Fruit fly (Drosophila melanogaster) whole organism, pupa: ENCODE measurements around the gene Tao.

ENCODE experiments used
- CG10348 ChIP-seq: fragments of 200-800 bp; sonication (Bioruptor generic); IDR thresholded peaks from 2 replicates; pipeline ENCODE4 v1.3.6; 2022; ENCODE audit warnings: missing biosample characterization, missing genetic modification characterization
- CG12605 ChIP-seq: fragments of 200-800 bp; sonication (Bioruptor generic); IDR thresholded peaks from 2 replicates; pipeline ENCODE4 v1.3.6; 2022; ENCODE audit warnings: missing biosample characterization, missing genetic modification characterization
- CG13204 ChIP-seq: fragments of 200-800 bp; sonication (Bioruptor generic); optimal IDR thresholded peaks from 2 replicates; lab custom pipeline; 2018; ENCODE audit warnings: missing biosample characterization, mild to moderate bottlenecking, missing genetic modification characterization, moderate library complexity
- CG14655 ChIP-seq: fragments of 200-800 bp; sonication (Bioruptor generic); optimal IDR thresholded peaks from 3 replicates; lab custom pipeline; 2017; ENCODE audit warnings: mild to moderate bottlenecking, missing biosample characterization, missing genetic modification reagents, missing genetic modification characterization
- CG15710 ChIP-seq: fragments of 200-800 bp; sonication (Bioruptor generic); optimal IDR thresholded peaks from 2 replicates; lab custom pipeline; 2018; ENCODE audit warnings: missing biosample characterization, mild to moderate bottlenecking, missing genetic modification characterization, moderate library complexity
- CG17806 ChIP-seq: fragments of 200-800 bp; sonication (Bioruptor generic); optimal IDR thresholded peaks from 2 replicates; lab custom pipeline; 2018; ENCODE audit warnings: missing biosample characterization, mild to moderate bottlenecking, missing genetic modification characterization, moderate library complexity
- CG32121 ChIP-seq: fragments of 200-800 bp; sonication (Bioruptor generic); IDR thresholded peaks from 2 replicates; pipeline ENCODE4 v1.3.6; 2022; ENCODE audit warnings: missing biosample characterization, missing genetic modification characterization
- CG34367 ChIP-seq: fragments of 200-800 bp; sonication (Bioruptor generic); optimal IDR thresholded peaks from 2 replicates; lab custom pipeline; 2018; ENCODE audit warnings: missing biosample characterization, mild to moderate bottlenecking, missing genetic modification characterization
- CG4496 ChIP-seq: fragments of 200-800 bp; sonication (Bioruptor generic); IDR thresholded peaks from 3 replicates; pipeline ENCODE4 v1.3.6; 2022; ENCODE audit warnings: missing biosample characterization, missing genetic modification characterization
- CG8159 ChIP-seq: fragments of 200-800 bp; sonication (Bioruptor generic); optimal IDR thresholded peaks from 3 replicates; lab custom pipeline; 2018; ENCODE audit warnings: missing biosample characterization, mild to moderate bottlenecking, missing genetic modification characterization, moderate library complexity
- CG8301 ChIP-seq: fragments of 200-800 bp; sonication (Bioruptor generic); optimal IDR thresholded peaks from 2 replicates; lab custom pipeline; 2018; ENCODE audit warnings: missing biosample characterization, mild to moderate bottlenecking, missing genetic modification characterization
- CG9948 ChIP-seq: fragments of 200-800 bp; sonication (Bioruptor generic); optimal IDR thresholded peaks from 2 replicates; lab custom pipeline; 2018; ENCODE audit warnings: missing biosample characterization, mild to moderate bottlenecking, missing genetic modification characterization, moderate library complexity
- D1 ChIP-seq: fragments of 200-800 bp; sonication (Bioruptor generic); optimal IDR thresholded peaks from 2 replicates; lab custom pipeline; 2018; ENCODE audit warnings: missing biosample characterization, mild to moderate bottlenecking, missing genetic modification characterization, moderate library complexity
- EcR ChIP-seq: fragments of 200-800 bp; sonication (Bioruptor generic); optimal IDR thresholded peaks from 3 replicates; lab custom pipeline; 2019; ENCODE audit warnings: missing biosample characterization, missing genetic modification characterization, mild to moderate bottlenecking, moderate library complexity, missing genetic modification reagents
- Ets98B ChIP-seq: fragments of 200-800 bp; sonication (Bioruptor generic); IDR thresholded peaks from 2 replicates; pipeline ENCODE4 v1.3.6; 2022; ENCODE audit warnings: missing biosample characterization, missing genetic modification characterization
- Pif1A ChIP-seq: fragments of 200-800 bp; sonication (Bioruptor generic); optimal IDR thresholded peaks from 3 replicates; lab custom pipeline; 2016; ENCODE audit warnings: missing biosample characterization, missing genetic modification characterization
- Pif1B ChIP-seq: fragments of 200-800 bp; sonication (Bioruptor generic); optimal IDR thresholded peaks from 3 replicates; lab custom pipeline; 2016; ENCODE audit warnings: missing biosample characterization, missing genetic modification characterization
- Snoo ChIP-seq: fragments of 200-800 bp; sonication (Bioruptor generic); optimal IDR thresholded peaks from 3 replicates; lab custom pipeline; 2017; ENCODE audit warnings: missing biosample characterization, mild to moderate bottlenecking, missing genetic modification characterization, inconsistent platforms
- fd96Ca ChIP-seq: fragments of 200-800 bp; sonication (Bioruptor generic); IDR thresholded peaks from 3 replicates; pipeline ENCODE4 v1.3.6; 2022; ENCODE audit warnings: missing biosample characterization, missing genetic modification characterization
- gl ChIP-seq: fragments of 200-800 bp; sonication (Bioruptor generic); optimal IDR thresholded peaks from 2 replicates; lab custom pipeline; 2018; ENCODE audit warnings: missing biosample characterization, mild to moderate bottlenecking, missing genetic modification characterization
- rn ChIP-seq: fragments of 200-800 bp; sonication (Bioruptor generic); IDR thresholded peaks from 2 replicates; pipeline ENCODE4 v1.3.6; 2022; ENCODE audit warnings: missing biosample characterization, missing genetic modification characterization

Gene Tao

DNA sequence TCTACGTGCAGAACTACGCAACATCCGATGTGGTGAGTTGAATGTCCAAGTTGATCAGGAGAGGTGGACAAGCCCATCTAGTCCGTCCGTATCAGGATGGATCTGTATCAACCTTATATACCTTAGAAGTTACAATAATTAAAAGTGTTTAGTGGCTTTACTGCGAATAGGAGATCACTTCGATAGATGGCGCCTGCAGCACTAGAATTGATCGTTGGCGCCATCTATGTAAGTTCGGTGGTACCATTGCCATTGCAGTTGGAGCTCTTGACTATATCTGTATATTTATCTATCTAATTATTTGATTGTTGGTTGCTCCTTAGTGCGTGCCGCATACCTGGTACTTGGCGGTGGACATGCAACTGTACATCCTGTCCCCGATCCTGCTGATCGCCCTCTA lies 5.5 kb upstream of the Tao start:
- TF ChIP-seq CG4496 (no peak), rn (GFP tag; lab: Robert Waterston, UW) (no peak)
- TF ChIP-seq, all 21 proteins: peak for 0

DNA sequence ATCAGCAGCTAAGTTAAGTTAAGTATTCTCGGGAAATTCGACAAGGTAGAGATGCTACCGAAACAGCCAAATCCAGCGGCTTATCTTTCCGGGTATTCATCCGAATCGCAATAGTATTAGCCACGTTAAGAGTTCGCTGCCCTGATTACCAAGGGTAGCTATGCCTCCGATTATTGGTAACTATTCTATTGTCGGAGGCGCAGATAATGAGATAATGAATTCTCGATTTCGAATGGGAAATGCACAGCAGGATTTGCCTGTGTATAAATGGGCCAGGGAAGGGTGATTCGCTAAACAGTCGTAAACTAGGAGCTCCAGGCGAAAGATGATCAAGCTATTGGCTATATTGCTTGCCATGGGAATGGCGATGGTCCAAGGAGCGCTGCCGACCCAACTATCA lies 3.7 kb upstream of the Tao start, which contains the start of gene CG14204:
Gene CG14204, plus strand, starts transcription at position 301 of the 400 bp plus-strand sequence.
- TF ChIP-seq CG10348 (no peak), Ets98B (GFP tag; lab: Robert Waterston, UW) (no peak), rn (GFP tag; lab: Robert Waterston, UW) (no peak), CG8301 (tag; lab: Kevin White, UChicago) (no peak), CG32121 (GFP tag; lab: Robert Waterston, UW) (no peak), Snoo (tag; lab: Kevin White, UChicago) (no peak), EcR (GFP tag; lab: Kevin White, UChicago) (no peak), CG17806 (tag; lab: Kevin White, UChicago) (no peak), CG34367 (tag; lab: Kevin White, UChicago) (no peak), Pif1A (GFP tag; lab: Kevin White, UChicago) (no peak), D1 (tag; lab: Kevin White, UChicago) (no peak), gl (no peak), CG12605 (no peak), Pif1B (no peak), fd96Ca (GFP tag; lab: Robert Waterston, UW) (no peak)

DNA sequence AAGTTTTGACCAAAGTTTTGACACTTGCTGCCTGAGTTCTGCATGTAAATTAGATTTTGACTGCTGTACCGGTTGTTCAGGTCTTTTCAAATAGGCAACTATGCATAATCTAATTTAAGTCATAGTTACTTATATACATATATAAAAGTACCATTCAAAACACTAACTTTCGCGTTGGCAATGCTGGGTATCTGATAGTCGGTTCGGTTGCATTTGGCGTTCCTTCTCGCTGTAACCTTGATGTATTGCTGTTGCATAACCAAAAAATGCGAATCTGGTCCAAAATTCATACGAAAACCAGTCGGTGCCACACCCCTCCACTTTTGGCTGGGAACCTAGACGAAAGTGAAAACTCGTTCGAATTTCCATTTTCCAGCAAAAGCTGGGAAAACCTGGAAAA lies 3.1 kb upstream of the Tao start:
- TF ChIP-seq CG32121 (GFP tag; lab: Robert Waterston, UW) (no peak), fd96Ca (GFP tag; lab: Robert Waterston, UW) (no peak), rn (GFP tag; lab: Robert Waterston, UW) (no peak), Ets98B (GFP tag; lab: Robert Waterston, UW) (no peak), CG13204 (GFP tag; lab: Kevin White, UChicago) (no peak), Pif1A (GFP tag; lab: Kevin White, UChicago) (no peak), CG12605 (no peak), gl (no peak), CG17806 (tag; lab: Kevin White, UChicago) (no peak)

dm6 chrX:19581881-19582280 lies 2.3 kb upstream of the Tao start, which contains the start of gene CG14218:
Gene CG14218 (minus strand): TSS chrX:19581981.
- TF ChIP-seq Ets98B (GFP tag; lab: Robert Waterston, UW) (no peak), fd96Ca (GFP tag; lab: Robert Waterston, UW) (no peak), CG12605 (no peak)
- TF ChIP-seq, all 21 proteins: peak for 0

DNA sequence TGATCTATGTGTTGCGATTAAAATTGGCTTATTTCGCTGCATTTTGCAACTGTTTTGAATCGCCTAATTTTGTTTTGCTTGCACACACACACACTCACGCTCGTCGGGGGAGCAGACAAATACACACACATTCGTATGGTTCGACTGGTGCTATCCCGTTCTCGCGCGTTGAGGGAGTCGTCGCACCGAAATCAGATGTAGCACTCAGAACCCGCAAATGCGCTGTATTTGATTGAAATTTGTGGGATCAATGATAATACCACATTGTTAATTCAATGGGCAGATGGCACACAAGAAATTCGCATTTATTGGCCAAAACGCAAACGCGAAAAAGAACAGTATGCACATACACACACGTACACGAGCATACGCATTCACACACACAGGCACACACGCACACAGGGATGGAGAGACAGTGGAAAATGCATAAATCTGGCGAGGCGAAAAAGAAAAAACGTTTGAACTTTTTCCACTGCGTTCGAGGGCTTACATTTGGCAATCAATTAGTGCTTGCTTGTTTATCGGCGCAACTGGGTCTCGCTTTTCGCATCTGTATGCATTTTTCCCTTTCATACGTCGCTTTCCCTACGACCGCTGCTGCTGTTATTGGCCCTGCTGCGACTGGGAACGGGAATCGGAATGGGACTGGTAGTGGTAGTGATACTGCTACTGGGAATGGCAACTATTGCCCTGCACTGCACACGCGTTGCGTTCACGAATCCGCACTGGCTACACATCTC lies 522 bp downstream of the Tao start:
- TF ChIP-seq CG14655 (GFP tag; lab: Kevin White, UChicago) (no peak), Snoo (tag; lab: Kevin White, UChicago) (no peak), Ets98B (GFP tag; lab: Robert Waterston, UW) (no peak), CG17806 (tag; lab: Kevin White, UChicago) (no peak), CG8159 (tag; lab: Kevin White, UChicago) (no peak), CG13204 (GFP tag; lab: Kevin White, UChicago) (no peak), fd96Ca (GFP tag; lab: Robert Waterston, UW) (no peak; the same call in 2 of the 3 replicates), gl (no peak), CG15710 (tag; lab: Kevin White, UChicago) (no peak), D1 (tag; lab: Kevin White, UChicago) (no peak), CG10348 (no peak), CG32121 (GFP tag; lab: Robert Waterston, UW) (no peak), CG9948 (tag; lab: Kevin White, UChicago) (no peak), CG34367 (tag; lab: Kevin White, UChicago) (no peak), CG8301 (tag; lab: Kevin White, UChicago) (no peak), Pif1A (GFP tag; lab: Kevin White, UChicago) (no peak)

dm6 chrX:19577940-19578632 lies 1.5 kb downstream of the Tao start:
- TF ChIP-seq EcR (GFP tag; lab: Kevin White, UChicago), result peak; percentile 59
- TF ChIP-seq CG14655 (GFP tag; lab: Kevin White, UChicago), result no peak
- no peak for TF ChIP-seq rn (GFP tag; lab: Robert Waterston, UW)
- peak; percentile 53; the same call in 1 of the 2 replicates for TF ChIP-seq CG32121 (GFP tag; lab: Robert Waterston, UW)
- TF ChIP-seq, all 21 proteins: peak for 2
